Worm (Caenorhabditis elegans) whole organism, L4 larva: ENCODE data around the gene Y37E11B.5.

Experiments used
- D1046.2 ChIP-seq: fragments of 200-800 bp; sonication (Bioruptor generic); IDR thresholded peaks from 2 replicates; pipeline ENCODE4 v1.3.6; 2022; ENCODE audit warnings: missing genetic modification characterization, missing compliant biosample characterization
- dpl-1 ChIP-seq: fragments of 150-350 bp; optimal IDR thresholded peaks from 2 replicates; lab custom pipeline; 2014; ENCODE audit warnings: missing biosample characterization, missing genetic modification reagents, missing genetic modification characterization
- hlh-30 ChIP-seq: sonication (generic microtip); optimal IDR thresholded peaks from 2 replicates; lab custom pipeline; 2017; ENCODE audit warnings: antibody characterized with exemption, mild to moderate bottlenecking, missing genetic modification characterization, missing compliant biosample characterization; ENCODE audit not compliant: insufficient read depth
- lim-7 ChIP-seq: fragments of 200-800 bp; sonication (Bioruptor generic); IDR thresholded peaks from 2 replicates; pipeline ENCODE4 v1.3.6; 2022; ENCODE audit warnings: missing genetic modification characterization, missing compliant biosample characterization
- lin-29 ChIP-seq: fragments of 200-800 bp; sonication (Bioruptor generic); IDR thresholded peaks from 2 replicates; pipeline ENCODE4 v1.3.6; 2022; ENCODE audit warnings: missing genetic modification reagents, missing genetic modification characterization, missing compliant biosample characterization
- lin-39 ChIP-seq: fragments of 150-350 bp; optimal IDR thresholded peaks from 2 replicates; lab custom pipeline; 2014; ENCODE audit warnings: missing biosample characterization, missing genetic modification reagents, missing genetic modification characterization
- nhr-237 ChIP-seq: sonication (generic microtip); optimal IDR thresholded peaks from 2 replicates; lab custom pipeline; 2017; ENCODE audit warnings: missing biosample characterization, missing genetic modification characterization
- nhr-77 ChIP-seq: fragments of 150-350 bp; optimal IDR thresholded peaks from 2 replicates; lab custom pipeline; 2014; ENCODE audit warnings: missing biosample characterization, missing genetic modification characterization
- pqm-1 ChIP-seq: sonication (generic microtip); optimal IDR thresholded peaks from 2 replicates; lab custom pipeline; 2017; ENCODE audit warnings: missing biosample characterization, missing genetic modification characterization
- zip-2 ChIP-seq: fragments of 150-350 bp; optimal IDR thresholded peaks from 2 replicates; lab custom pipeline; 2014; ENCODE audit warnings: missing biosample characterization, missing genetic modification characterization
- ztf-11 ChIP-seq: fragments of 150-350 bp; optimal IDR thresholded peaks from 2 replicates; lab custom pipeline; 2014; ENCODE audit warnings: missing biosample characterization, missing genetic modification characterization

- TF ChIP-seq D1046.2 (GFP tag; lab: Robert Waterston, UW) (peak; percentile 63; the same call in 1 of the 2 replicates), hlh-30 (tag; lab: Kevin White, UChicago) (peak; percentile 58), lin-29 (GFP tag; lab: Robert Waterston, UW) (no peak), lim-7 (peak; percentile 90), lin-39 (no peak), pqm-1 (tag; lab: Kevin White, UChicago) (no peak), ztf-11 (tag; lab: Kevin White, UChicago) (no peak), dpl-1 (GFP tag; lab: Kevin White, UChicago) (peak; percentile 38), zip-2 (tag; lab: Kevin White, UChicago) (peak; percentile 24), nhr-237 (tag; lab: Kevin White, UChicago) (no peak), nhr-77 (tag; lab: Kevin White, UChicago) (no peak)
These were observed 46.4 kb downstream of the Y37E11B.5 start for ce11 chrIV:3551777-3552462.
